Worm (Caenorhabditis elegans) whole organism, L4 larva: ENCODE data around the gene F45H10.2.

ENCODE experiments used
- F10B5.3 ChIP-seq: sonication (generic microtip); optimal IDR thresholded peaks from 2 replicates; lab custom pipeline; 2016; ENCODE audit warnings: mild to moderate bottlenecking, missing genetic modification characterization, missing compliant biosample characterization
- F37D6.2 ChIP-seq: sonication (generic microtip); optimal IDR thresholded peaks from 2 replicates; lab custom pipeline; 2016; ENCODE audit warnings: mild to moderate bottlenecking, missing genetic modification characterization, missing compliant biosample characterization
- F49E8.2 ChIP-seq: sonication (generic microtip); optimal IDR thresholded peaks from 2 replicates; lab custom pipeline; 2016; ENCODE audit warnings: missing compliant biosample characterization, mild to moderate bottlenecking, missing genetic modification characterization, borderline replicate concordance
- Y105C5A.15 ChIP-seq: fragments of 200-800 bp; sonication (Bioruptor generic); IDR thresholded peaks from 2 replicates; pipeline ENCODE4 v1.3.6; 2022; ENCODE audit warnings: missing genetic modification characterization, missing compliant biosample characterization
- Y48G9A.11 ChIP-seq: fragments of 200-800 bp; sonication (Bioruptor generic); IDR thresholded peaks from 2 replicates; pipeline ENCODE4 v1.3.6; 2022; ENCODE audit warnings: missing genetic modification reagents, missing genetic modification characterization, missing compliant biosample characterization
- ZK337.2 ChIP-seq: fragments of 200-800 bp; sonication (Bioruptor generic); IDR thresholded peaks from 2 replicates; pipeline ENCODE4 v1.3.6; 2022; ENCODE audit warnings: missing genetic modification reagents, missing genetic modification characterization, missing compliant biosample characterization
- aha-1 ChIP-seq: fragments of 150-350 bp; peaks from one replicate; lab custom pipeline; 2014; ENCODE audit warnings: missing biosample characterization, missing genetic modification characterization
- ama-1 ChIP-seq: fragments of 150-350 bp; optimal IDR thresholded peaks from 2 replicates; lab custom pipeline; 2014; ENCODE audit warnings: inconsistent platforms, mixed read lengths
- arid-1 ChIP-seq: fragments of 200-800 bp; sonication (Bioruptor generic); conservative IDR thresholded peaks from 2 replicates; pipeline ENCODE4 v1.3.6; 2022; ENCODE audit warnings: missing genetic modification reagents, missing genetic modification characterization, missing compliant biosample characterization
- attf-4 ChIP-seq: sonication (generic microtip); optimal IDR thresholded peaks from 3 replicates; lab custom pipeline; 2017; ENCODE audit warnings: missing biosample characterization, missing genetic modification characterization
- ceh-28 ChIP-seq: fragments of 150-350 bp; optimal IDR thresholded peaks from 2 replicates; lab custom pipeline; 2014; ENCODE audit warnings: missing biosample characterization, missing genetic modification reagents, missing genetic modification characterization
- ceh-62 ChIP-seq: sonication (generic microtip); optimal IDR thresholded peaks from 2 replicates; lab custom pipeline; 2017; ENCODE audit warnings: missing biosample characterization, missing genetic modification characterization
- ceh-82 ChIP-seq: sonication (generic microtip); optimal IDR thresholded peaks from 2 replicates; lab custom pipeline; 2017; ENCODE audit warnings: missing biosample characterization, missing genetic modification characterization
- ctbp-1 ChIP-seq: fragments of 200-800 bp; sonication (Bioruptor generic); IDR thresholded peaks from 2 replicates; pipeline ENCODE4 v1.3.6; 2022; ENCODE audit warnings: missing genetic modification reagents, missing genetic modification characterization, missing compliant biosample characterization
- daf-12 ChIP-seq: fragments of 150-350 bp; optimal IDR thresholded peaks from 2 replicates; lab custom pipeline; 2014; ENCODE audit warnings: missing biosample characterization, missing genetic modification reagents, missing genetic modification characterization
- daf-16 ChIP-seq, 3 experiments: sonication (generic microtip); optimal IDR thresholded peaks; 2 replicates each; lab custom pipeline; 2016 to 2017; ENCODE audit warnings: missing genetic modification characterization in 3 of 3, missing genetic modification reagents in 3 of 3, mild to moderate bottlenecking in 2 of 3, missing compliant biosample characterization in 2 of 3, missing biosample characterization in 1 of 3, moderate library complexity in 1 of 3
- dmd-6 ChIP-seq: fragments of 200-800 bp; sonication (Bioruptor generic); IDR thresholded peaks from 2 replicates; pipeline ENCODE4 v1.3.6; 2022; ENCODE audit warnings: missing genetic modification reagents, missing genetic modification characterization, missing compliant biosample characterization
- dpl-1 ChIP-seq: fragments of 150-350 bp; optimal IDR thresholded peaks from 2 replicates; lab custom pipeline; 2014; ENCODE audit warnings: missing biosample characterization, missing genetic modification reagents, missing genetic modification characterization
- fkh-10 ChIP-seq: fragments of 150-350 bp; optimal IDR thresholded peaks from 2 replicates; lab custom pipeline; 2014; ENCODE audit warnings: missing biosample characterization, missing genetic modification reagents, missing genetic modification characterization
- lin-1 ChIP-seq: fragments of 200-800 bp; sonication (Bioruptor generic); IDR thresholded peaks from 2 replicates; pipeline ENCODE4 v1.3.6; 2022; ENCODE audit warnings: missing genetic modification reagents, missing genetic modification characterization, missing compliant biosample characterization
- madf-5 ChIP-seq, 2 experiments: fragments of 200-800 bp; sonication (Bioruptor generic); IDR thresholded peaks; 2 replicates each; pipeline ENCODE4 v1.3.6; 2022; ENCODE audit warnings: missing compliant biosample characterization in 2 of 2, missing genetic modification characterization in 2 of 2
- mdt-29 ChIP-seq: fragments of 200-800 bp; sonication (Bioruptor generic); IDR thresholded peaks from 2 replicates; pipeline ENCODE4 v1.3.6; 2022; ENCODE audit warnings: missing genetic modification reagents, missing genetic modification characterization, missing compliant biosample characterization
- nhr-237 ChIP-seq: sonication (generic microtip); optimal IDR thresholded peaks from 2 replicates; lab custom pipeline; 2017; ENCODE audit warnings: missing biosample characterization, missing genetic modification characterization
- nhr-25 ChIP-seq: sonication (generic microtip); optimal IDR thresholded peaks from 2 replicates; lab custom pipeline; 2017; ENCODE audit warnings: missing genetic modification characterization, mild to moderate bottlenecking, missing compliant biosample characterization, antibody characterized with exemption, moderate library complexity, borderline replicate concordance; ENCODE audit not compliant: insufficient read depth
- nhr-42 ChIP-seq: fragments of 200-800 bp; sonication (Bioruptor generic); IDR thresholded peaks from 2 replicates; pipeline ENCODE4 v1.3.6; 2022; ENCODE audit warnings: missing genetic modification characterization, missing compliant biosample characterization
- nhr-6 ChIP-seq: fragments of 150-350 bp; optimal IDR thresholded peaks from 2 replicates; lab custom pipeline; 2014; ENCODE audit warnings: missing biosample characterization, missing genetic modification characterization
- php-3 ChIP-seq: fragments of 200-800 bp; sonication (Bioruptor generic); IDR thresholded peaks from 2 replicates; pipeline ENCODE4 v1.3.6; 2022; ENCODE audit warnings: missing genetic modification reagents, missing genetic modification characterization, missing compliant biosample characterization
- pqm-1 ChIP-seq: sonication (generic microtip); optimal IDR thresholded peaks from 2 replicates; lab custom pipeline; 2017; ENCODE audit warnings: missing biosample characterization, missing genetic modification characterization
- sdz-12 ChIP-seq: fragments of 200-800 bp; sonication (Bioruptor generic); optimal IDR thresholded peaks from 2 replicates; lab custom pipeline; 2018; ENCODE audit warnings: mild to moderate bottlenecking, missing genetic modification characterization, missing compliant biosample characterization
- skn-1 ChIP-seq: fragments of 150-350 bp; optimal IDR thresholded peaks from 2 replicates; lab custom pipeline; 2014; ENCODE audit warnings: missing biosample characterization, missing genetic modification characterization
- snpc-4 ChIP-seq: fragments of 150-350 bp; optimal IDR thresholded peaks from 2 replicates; lab custom pipeline; 2014; ENCODE audit warnings: missing biosample characterization, missing genetic modification characterization
- unc-39 ChIP-seq: sonication (generic microtip); optimal IDR thresholded peaks from 2 replicates; lab custom pipeline; 2017; ENCODE audit warnings: missing biosample characterization, missing genetic modification characterization
- unc-62 ChIP-seq, 3 experiments: fragments of 150-350 bp in 1 of 3; sonication (generic microtip); optimal IDR thresholded peaks in 2 of 3; peaks in 1 of 3; 1 replicate in 1 of 3; 2 replicates in 2 of 3; lab custom pipeline; 2014 to 2017; ENCODE audit warnings: missing biosample characterization in 3 of 3, missing genetic modification characterization in 3 of 3, missing genetic modification reagents in 3 of 3, missing genotype in 1 of 3
- zag-1 ChIP-seq: fragments of 150-350 bp; optimal IDR thresholded peaks from 2 replicates; lab custom pipeline; 2014; ENCODE audit warnings: missing biosample characterization, missing genetic modification characterization
- zfp-3 ChIP-seq: fragments of 200-800 bp; sonication (Bioruptor generic); conservative IDR thresholded peaks from 2 replicates; pipeline ENCODE4 v1.3.6; 2022; ENCODE audit warnings: missing genetic modification reagents, missing genetic modification characterization, missing compliant biosample characterization
- ztf-11 ChIP-seq: fragments of 150-350 bp; optimal IDR thresholded peaks from 2 replicates; lab custom pipeline; 2014; ENCODE audit warnings: missing biosample characterization, missing genetic modification characterization

Gene F45H10.2

DNA sequence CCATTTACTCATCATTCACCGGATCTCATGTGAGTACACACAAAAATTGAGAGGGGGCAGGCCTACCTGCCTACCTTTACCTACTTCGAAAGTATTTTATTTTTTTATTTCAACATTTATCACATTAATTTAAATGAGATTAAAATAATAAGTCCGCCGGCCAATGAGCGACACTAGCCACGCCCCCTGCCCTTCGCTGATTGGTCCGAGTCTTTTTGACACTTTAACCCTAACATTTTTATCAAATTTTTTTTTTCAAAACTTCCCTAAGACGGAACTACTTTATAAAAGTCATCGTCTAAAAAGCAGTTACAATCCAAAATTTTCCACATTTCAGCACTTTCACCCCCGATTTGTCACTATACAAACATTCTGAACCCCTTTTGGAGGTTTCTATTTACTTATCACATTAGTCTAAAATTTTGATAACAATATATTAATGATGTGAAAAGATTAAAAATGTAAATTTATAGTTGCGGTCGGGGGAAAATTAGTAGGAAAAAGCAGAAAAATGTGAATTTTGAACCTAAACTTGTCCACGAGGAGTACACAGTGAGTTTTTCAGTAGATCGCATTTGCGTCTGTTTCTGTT is 13.2 kb upstream of the F45H10.2 start:
- no peak for TF ChIP-seq dpl-1 (GFP tag; lab: Kevin White, UChicago)
- no peak for TF ChIP-seq madf-5 (GFP tag; IDR thresholded peaks at IDR 0.05; lab: Robert Waterston, UW)
- no peak for TF ChIP-seq daf-16 (GFP tag; optimal IDR thresholded peaks at IDR 0.05; lab: Kevin White, UChicago)
- TF ChIP-seq daf-16 (tag; optimal IDR thresholded peaks at IDR 0.05; lab: Kevin White, UChicago): peak; percentile 41
- TF ChIP-seq ceh-28 (tag; lab: Kevin White, UChicago): no peak
- no peak for TF ChIP-seq zag-1 (tag; lab: Kevin White, UChicago)
- peak; percentile 16; the same call in 1 of the 2 replicates for TF ChIP-seq dmd-6 (GFP tag; lab: Robert Waterston, UW)
- no peak for TF ChIP-seq lin-1 (GFP tag; lab: Robert Waterston, UW)
- TF ChIP-seq Y48G9A.11 (GFP tag; lab: Robert Waterston, UW): no peak
- TF ChIP-seq arid-1 (GFP tag; lab: Robert Waterston, UW): no peak
- peak; percentile 49 for TF ChIP-seq pqm-1 (tag; lab: Kevin White, UChicago)
- no peak for TF ChIP-seq sdz-12
- TF ChIP-seq Y105C5A.15 (GFP tag; lab: Robert Waterston, UW): no peak
- no peak for TF ChIP-seq attf-4

DNA sequence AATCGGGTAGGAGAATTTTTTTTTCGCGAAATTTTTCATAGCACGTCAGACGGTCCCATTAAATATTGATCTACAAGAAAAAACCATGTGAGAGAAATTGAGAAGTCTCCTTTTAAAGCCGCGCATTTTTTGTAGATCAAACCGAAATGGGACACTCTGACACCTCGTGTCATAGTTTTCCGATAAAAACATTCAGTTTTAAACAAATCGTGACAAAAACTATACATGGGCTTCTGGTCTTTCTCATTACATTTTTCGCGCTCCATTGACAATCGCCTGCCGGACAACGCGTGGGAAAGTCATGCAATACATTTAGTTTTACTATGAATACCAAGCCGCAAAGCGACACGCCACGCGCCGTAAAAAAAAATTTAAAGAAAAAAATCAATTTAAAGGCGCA is 12.5 kb upstream of the F45H10.2 start:
- no peak for TF ChIP-seq ceh-62 (tag; lab: Kevin White, UChicago)
- TF ChIP-seq unc-62 (GFP tag; optimal IDR thresholded peaks at IDR 0.05 in 1 of 2; lab: Kevin White, UChicago): peak in 1 of 2 experiments; percentile 95
- TF ChIP-seq unc-62 (tag; optimal IDR thresholded peaks at IDR 0.05; lab: Kevin White, UChicago): no peak
- TF ChIP-seq, all 104 proteins: peak for 1

DNA sequence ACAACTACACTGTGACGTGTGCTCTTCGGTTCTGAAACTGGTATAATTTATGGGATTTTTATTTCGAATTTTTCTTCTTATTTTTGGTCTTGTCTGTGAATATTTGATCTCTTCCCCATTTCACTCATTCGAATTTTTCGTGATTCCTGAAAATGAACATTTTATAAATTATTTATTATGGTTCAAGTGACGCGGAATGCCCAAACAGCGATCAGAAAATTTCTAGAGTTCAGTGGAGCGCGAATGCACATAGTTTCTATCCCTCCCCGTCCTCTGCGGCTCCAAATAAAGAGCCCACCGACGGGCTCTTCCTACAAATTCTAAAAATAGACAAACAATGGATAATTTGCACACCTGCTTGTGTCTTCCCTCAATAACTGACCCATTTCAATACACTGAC is 10.8 kb upstream of the F45H10.2 start, which contains the start of gene F54F11.1:
F54F11.1 (plus strand) TSS at position 301 of the 400 bp plus-strand sequence.
- no peak for TF ChIP-seq F49E8.2
- TF ChIP-seq snpc-4: no peak
- TF ChIP-seq ztf-11 (tag; lab: Kevin White, UChicago): no peak
- no peak for TF ChIP-seq php-3 (GFP tag; lab: Robert Waterston, UW)
- no peak for TF ChIP-seq ceh-28 (tag; lab: Kevin White, UChicago)
- TF ChIP-seq ZK337.2 (GFP tag; lab: Robert Waterston, UW): no peak
- TF ChIP-seq nhr-237: no peak
- no peak for TF ChIP-seq sdz-12
- TF ChIP-seq ceh-82 (tag; lab: Kevin White, UChicago): no peak

DNA sequence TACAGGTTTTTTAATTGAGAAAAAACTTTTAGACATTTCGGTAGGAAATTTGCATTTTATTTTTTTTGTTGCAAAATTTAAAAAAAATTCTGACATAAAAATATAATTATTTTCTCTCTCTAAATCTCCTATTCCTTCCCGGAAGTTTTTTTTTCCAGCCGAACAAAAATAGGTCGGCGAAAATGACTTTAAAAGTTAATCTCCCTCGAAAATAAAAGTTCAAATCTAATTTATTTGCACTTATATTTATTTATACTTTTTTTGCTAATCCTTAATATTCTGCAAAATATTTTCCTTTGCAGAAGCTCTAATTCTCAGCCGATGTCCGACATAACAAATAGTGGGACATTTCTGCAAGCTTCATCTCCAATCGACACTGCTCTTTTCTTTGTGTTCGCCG is 8.7 kb upstream of the F45H10.2 start, which contains the start of gene F45H10.5:
F45H10.5 (plus strand) TSS at position 301 of the 400 bp plus-strand sequence.
- peak in 1 of 2 experiments; percentile 5 for TF ChIP-seq unc-62 (GFP tag; optimal IDR thresholded peaks at IDR 0.05 in 1 of 2; lab: Kevin White, UChicago)
- TF ChIP-seq unc-62 (tag; optimal IDR thresholded peaks at IDR 0.05; lab: Kevin White, UChicago): no peak
- no peak for TF ChIP-seq unc-39 (tag; lab: Kevin White, UChicago)
- no peak for TF ChIP-seq mdt-29
- TF ChIP-seq nhr-237: no peak

DNA sequence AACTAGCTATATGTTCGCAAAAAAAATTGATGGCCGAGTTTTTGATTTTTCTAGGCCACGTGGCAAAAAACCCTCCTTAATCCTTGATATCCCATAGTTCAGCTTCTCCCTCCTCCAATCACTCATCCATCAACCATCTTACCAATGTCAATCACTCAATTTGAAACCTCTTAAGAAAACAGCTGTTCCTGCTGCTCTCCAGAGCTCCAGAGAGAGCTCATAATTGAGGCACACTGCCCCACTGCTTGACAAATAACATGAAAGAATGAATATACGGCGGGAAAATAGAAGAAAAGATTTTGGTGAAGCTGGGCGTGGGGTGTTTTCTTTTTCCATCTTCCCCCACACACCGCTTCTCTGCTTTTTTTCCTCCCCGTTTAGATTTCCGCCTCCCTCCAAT is 7.7 kb upstream of the F45H10.2 start:
- TF ChIP-seq nhr-237: no peak
- no peak for TF ChIP-seq F10B5.3 (tag; lab: Kevin White, UChicago)
- TF ChIP-seq unc-62 (GFP tag; optimal IDR thresholded peaks at IDR 0.05 in 1 of 2; lab: Kevin White, UChicago): peak in 1 of 2 experiments; percentile 21
- no peak for TF ChIP-seq unc-62 (tag; optimal IDR thresholded peaks at IDR 0.05; lab: Kevin White, UChicago)
- TF ChIP-seq nhr-25 (tag; lab: Kevin White, UChicago): no peak
- no peak for TF ChIP-seq F37D6.2 (tag; lab: Kevin White, UChicago)
- no peak for TF ChIP-seq daf-12 (tag; lab: Kevin White, UChicago)
- no peak for TF ChIP-seq fkh-10 (GFP tag; lab: Kevin White, UChicago)
- TF ChIP-seq nhr-6 (tag; lab: Kevin White, UChicago): no peak
- no peak for TF ChIP-seq ama-1 (lab: Kevin White, UChicago)
- no peak for TF ChIP-seq zfp-3 (GFP tag; lab: Robert Waterston, UW)
- TF ChIP-seq ctbp-1 (GFP tag; lab: Robert Waterston, UW): no peak
- no peak for TF ChIP-seq nhr-42
- peak; percentile 76 for TF ChIP-seq aha-1 (tag; lab: Kevin White, UChicago)
- no peak for TF ChIP-seq skn-1 (tag; lab: Kevin White, UChicago)
